Fruit fly (Drosophila melanogaster): ENCODE data around the gene RpS13.

RpS13 gene

DNA sequence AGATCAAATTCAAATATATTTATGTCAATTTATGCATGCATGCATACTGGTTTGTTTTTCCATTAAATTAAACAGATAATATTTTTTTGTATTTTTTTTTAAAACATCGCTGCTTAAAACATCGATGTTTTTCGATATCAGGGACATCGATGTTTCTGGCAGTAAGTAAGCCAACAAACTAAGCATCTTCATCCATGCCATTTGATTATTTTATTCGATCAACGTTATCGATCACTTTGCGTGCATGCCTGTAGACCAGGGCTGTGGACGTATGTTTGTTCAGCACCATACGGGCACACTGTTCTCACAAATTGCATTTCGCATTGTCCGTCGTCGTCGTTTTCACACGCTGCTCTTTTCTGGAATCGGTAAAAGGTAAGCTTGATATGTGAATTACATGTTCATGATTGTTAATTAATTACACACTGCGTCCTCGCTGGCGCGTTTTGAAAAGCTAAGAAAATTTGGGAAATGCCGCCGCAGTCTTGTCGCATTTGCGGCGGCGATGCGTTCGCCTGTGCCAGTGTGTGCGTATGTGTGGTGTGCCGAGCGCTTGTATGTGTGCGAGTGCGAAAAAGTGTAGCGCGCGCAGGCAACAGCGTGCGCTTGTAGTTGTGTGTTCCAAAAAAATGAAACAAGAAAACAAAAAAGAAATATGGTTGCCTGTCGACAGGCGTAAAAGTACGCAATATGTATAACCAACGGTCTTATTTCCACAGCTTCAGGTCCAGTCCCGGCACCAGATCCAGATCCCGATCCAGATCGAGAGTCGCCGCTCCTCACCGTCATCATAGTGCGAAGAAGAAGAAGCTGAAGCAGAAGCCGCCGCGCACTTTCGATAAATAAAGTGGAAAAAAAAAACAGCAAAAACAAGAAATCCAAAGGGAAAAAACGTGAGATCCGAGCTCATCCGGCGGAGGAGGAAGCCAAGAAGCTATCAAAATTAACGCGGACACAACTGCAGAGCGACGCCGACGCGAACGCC is 39.1 kb upstream of the RpS13 start, which contains the start of gene emb (continued):
- TF ChIP-seq CG3163 (GFP tag; optimal IDR thresholded peaks at IDR 0.05) (peak; percentile 24), CG2889 (GFP tag; IDR thresholded peaks at IDR 0.05) (no peak), Abd-B (GFP tag; optimal IDR thresholded peaks at IDR 0.05) (no peak), prd (optimal IDR thresholded peaks at IDR 0.05) (no peak), prd (GFP tag; IDR thresholded peaks at IDR 0.05) (peak; percentile 31; the same call in 1 of the 3 replicates), Sin3A (optimal IDR thresholded peaks at IDR 0.05) (peak; percentile 82), Dek (tag; optimal IDR thresholded peaks at IDR 0.05) (no peak), nerfin-2 (GFP tag; IDR thresholded peaks at IDR 0.05; ENCODE audit: partially characterized antibody) (peak; percentile 100), kah (GFP tag; optimal IDR thresholded peaks at IDR 0.05) (peak; percentile 27), CG15011 (GFP tag; optimal IDR thresholded peaks at IDR 0.05) (no peak), Atf-2 (GFP tag; optimal IDR thresholded peaks at IDR 0.05) (peak; percentile 18), otp (GFP tag; IDR thresholded peaks at IDR 0.05) (0 out of 3 replicates have a peak, but pooled peaks have one; percentile 9), CG7556 (GFP tag; optimal IDR thresholded peaks at IDR 0.05) (no peak), vfl (GFP tag; optimal IDR thresholded peaks at IDR 0.05) (peak; percentile 34), kay (GFP tag; optimal IDR thresholded peaks at IDR 0.05) (no peak), tx (GFP tag; optimal IDR thresholded peaks at IDR 0.05) (peak; percentile 44), inv (GFP tag; IDR thresholded peaks at IDR 0.05; ENCODE audit: partially characterized antibody) (peak; percentile 90), Sox102F (GFP tag; optimal IDR thresholded peaks at IDR 0.05) (no peak), CG6654 (GFP tag; optimal IDR thresholded peaks at IDR 0.05) (no peak), Blimp-1 (GFP tag; optimal IDR thresholded peaks at IDR 0.05) (no peak), CG2116 (GFP tag; optimal IDR thresholded peaks at IDR 0.05) (peak; percentile 100), luna (GFP tag; optimal IDR thresholded peaks at IDR 0.05) (no peak), CG8765 (GFP tag; IDR thresholded peaks at IDR 0.05) (no peak), ab (GFP tag; optimal IDR thresholded peaks at IDR 0.05) (no peak), MESR4 (GFP tag; optimal IDR thresholded peaks at IDR 0.05) (peak; percentile 95), mld (GFP tag; IDR thresholded peaks at IDR 0.05; ENCODE audit: partially characterized antibody) (peak; percentile 99), fd102C (GFP tag; optimal IDR thresholded peaks at IDR 0.05) (no peak), CG8924 (tag; optimal IDR thresholded peaks at IDR 0.05) (peak; percentile 44), bowl (GFP tag; IDR thresholded peaks at IDR 0.05) (no peak), Xbp1 (GFP tag; optimal IDR thresholded peaks at IDR 0.05) (peak; percentile 45), CG34224 (GFP tag; IDR thresholded peaks at IDR 0.05; ENCODE audit: partially characterized antibody) (peak; percentile 95), ro (GFP tag; IDR thresholded peaks at IDR 0.05) (no peak), CG11093 (GFP tag; IDR thresholded peaks at IDR 0.05) (no peak), CG12071 (GFP tag; optimal IDR thresholded peaks at IDR 0.05) (no peak), mirr (GFP tag; optimal IDR thresholded peaks at IDR 0.05) (no peak), croc (GFP tag; conservative IDR thresholded peaks at IDR 0.05) (no peak), CG31224 (GFP tag; IDR thresholded peaks at IDR 0.05) (no peak), Hand (GFP tag; optimal IDR thresholded peaks at IDR 0.05) (no peak), CG31365 (tag; optimal IDR thresholded peaks at IDR 0.05) (no peak), NC2β (GFP tag; optimal IDR thresholded peaks at IDR 0.05) (peak; percentile 47), scrt (GFP tag; optimal IDR thresholded peaks at IDR 0.05) (no peak), jumu (GFP tag; optimal IDR thresholded peaks at IDR 0.05) (peak; percentile 58), CG6791 (GFP tag; IDR thresholded peaks at IDR 0.05; ENCODE audit: partially characterized antibody) (peak; percentile 99), tgo (GFP tag; IDR thresholded peaks at IDR 0.05) (no peak), bab2 (GFP tag; optimal IDR thresholded peaks at IDR 0.05) (peak; percentile 43), Rx (GFP tag; IDR thresholded peaks at IDR 0.05) (0 out of 2 replicates have a peak, but pooled peaks have one; percentile 25), da (GFP tag; optimal IDR thresholded peaks at IDR 0.05) (no peak), wor (GFP tag; IDR thresholded peaks at IDR 0.05) (no peak), CG11560 (tag; IDR thresholded peaks at IDR 0.05) (peak; percentile 99)

All from whole organism, embryonic.